Worm (Caenorhabditis elegans): Measurements from ENCODE around the gene C09G5.14.

Gene C09G5.14

DNA sequence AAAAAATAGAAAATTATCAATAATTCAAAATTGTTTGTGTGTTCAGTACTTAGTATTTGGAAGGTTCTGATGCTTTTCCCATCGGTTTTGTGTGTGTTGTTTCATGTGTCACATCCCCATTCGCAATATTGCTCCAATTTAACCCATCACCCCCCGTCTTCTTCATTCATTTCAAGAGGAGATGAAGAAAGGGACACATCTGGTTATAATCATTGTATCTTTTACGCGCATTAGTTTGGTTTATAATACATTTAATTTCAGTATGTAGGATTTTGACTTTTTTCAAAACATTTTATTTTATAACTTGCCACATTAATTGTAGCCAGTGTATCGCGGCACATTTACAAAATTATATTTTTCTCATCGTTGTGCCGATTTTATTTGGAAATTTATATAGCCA, 42.8 kb downstream of the C09G5.14 start:
- TF ChIP-seq sma-9 (GFP tag; optimal IDR thresholded peaks at IDR 0.05) (no peak), sma-9 (tag; optimal IDR thresholded peaks at IDR 0.05) (no peak), sma-3 (GFP tag; optimal IDR thresholded peaks at IDR 0.05) (no peak), zag-1 (tag; optimal IDR thresholded peaks at IDR 0.05) (no peak), ZK546.5 (tag; optimal IDR thresholded peaks at IDR 0.05) (no peak), egl-27 (tag; optimal IDR thresholded peaks at IDR 0.05) (no peak), mbf-1 (tag; optimal IDR thresholded peaks at IDR 0.05) (no peak), alr-1 (tag; optimal IDR thresholded peaks at IDR 0.05) (no peak), sem-4 (tag; optimal IDR thresholded peaks at IDR 0.05) (no peak), crh-2 (tag; optimal IDR thresholded peaks at IDR 0.05) (no peak), nhr-11 (tag; optimal IDR thresholded peaks at IDR 0.05) (no peak), mdl-1 (tag; optimal IDR thresholded peaks at IDR 0.05) (no peak), peb-1 (tag; optimal IDR thresholded peaks at IDR 0.05) (no peak), aly-2 (tag; optimal IDR thresholded peaks at IDR 0.05) (no peak), ztf-4 (tag; optimal IDR thresholded peaks at IDR 0.05) (no peak), nhr-6 (tag; optimal IDR thresholded peaks at IDR 0.05) (no peak), lin-13 (GFP tag; optimal IDR thresholded peaks at IDR 0.05) (no peak)

DNA sequence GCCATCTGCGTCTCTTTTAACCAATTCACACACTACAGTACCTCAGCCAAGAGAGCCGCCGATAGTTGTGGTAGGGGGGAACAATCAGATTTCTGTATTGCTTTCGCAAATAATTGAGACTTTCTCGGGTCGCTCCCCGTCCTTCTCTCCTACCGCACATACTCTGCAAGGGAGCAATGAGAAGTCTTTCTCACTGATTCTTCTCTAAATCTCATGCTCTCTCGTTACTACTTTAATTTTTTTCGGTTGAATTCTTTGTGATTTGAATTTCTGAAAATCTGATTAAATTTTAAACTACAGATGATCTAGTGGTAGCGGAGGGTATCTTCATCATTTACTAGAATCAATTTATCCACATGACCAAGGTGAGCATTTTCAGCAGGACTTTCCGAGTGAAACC, 47.7 kb downstream of the C09G5.14 start, which contains the start of gene ptb-1:
Gene ptb-1 (plus strand): TSS at position 301 of the 400 bp plus-strand sequence.
- TF ChIP-seq peb-1 (tag; optimal IDR thresholded peaks at IDR 0.05) = no peak
- no peak for TF ChIP-seq lin-39 (tag; optimal IDR thresholded peaks at IDR 0.05)
- no peak for TF ChIP-seq nhr-6 (tag; optimal IDR thresholded peaks at IDR 0.05)

Data from whole organism, L2 larva.